Worm (Caenorhabditis elegans) whole organism, late embryonic: ENCODE data around the gene F15A4.10.

Source experiments
- K09A11.1 ChIP-seq: sonication (generic microtip); optimal IDR thresholded peaks from 2 replicates; lab custom pipeline; 2017; ENCODE audit warnings: antibody characterized with exemption, mild to moderate bottlenecking, missing genetic modification characterization, missing compliant biosample characterization; ENCODE audit not compliant: insufficient read depth
- Y22D7AL.16 ChIP-seq: sonication (generic microtip); optimal IDR thresholded peaks from 2 replicates; lab custom pipeline; 2016; ENCODE audit warnings: missing genetic modification characterization, missing compliant biosample characterization
- ceh-19 ChIP-seq: fragments of 200-800 bp; sonication (Bioruptor generic); optimal IDR thresholded peaks from 2 replicates; lab custom pipeline; 2018; ENCODE audit warnings: mild to moderate bottlenecking, missing genetic modification characterization, missing compliant biosample characterization
- ceh-6 ChIP-seq: fragments of 200-800 bp; sonication (Bioruptor generic); optimal IDR thresholded peaks from 2 replicates; lab custom pipeline; 2018; ENCODE audit warnings: mild to moderate bottlenecking, missing genetic modification characterization, missing compliant biosample characterization
- dve-1 ChIP-seq: sonication (generic microtip); optimal IDR thresholded peaks from 2 replicates; lab custom pipeline; 2017; ENCODE audit warnings: antibody characterized with exemption, mild to moderate bottlenecking, missing genetic modification characterization, missing compliant biosample characterization
- elt-2 ChIP-seq: sonication (generic microtip); optimal IDR thresholded peaks from 2 replicates; lab custom pipeline; 2016; ENCODE audit warnings: missing genetic modification reagents, missing genetic modification characterization, missing compliant biosample characterization
- eyg-1 ChIP-seq: sonication (generic microtip); optimal IDR thresholded peaks from 2 replicates; lab custom pipeline; 2016; ENCODE audit warnings: missing genotype, missing genetic modification characterization, missing compliant biosample characterization
- fkh-6 ChIP-seq: sonication (generic microtip); optimal IDR thresholded peaks from 2 replicates; lab custom pipeline; 2016; ENCODE audit warnings: missing genetic modification characterization, missing compliant biosample characterization
- pat-9 ChIP-seq: fragments of 200-800 bp; sonication (Bioruptor generic); optimal IDR thresholded peaks from 2 replicates; lab custom pipeline; 2018; ENCODE audit warnings: mild to moderate bottlenecking, missing genetic modification characterization, moderate library complexity, missing compliant biosample characterization
- rnt-1 ChIP-seq: sonication (generic microtip); optimal IDR thresholded peaks from 2 replicates; lab custom pipeline; 2016; ENCODE audit warnings: missing genetic modification characterization, missing compliant biosample characterization
- sox-2 ChIP-seq: fragments of 200-800 bp; sonication (Bioruptor generic); IDR thresholded peaks from 2 replicates; pipeline ENCODE4 v1.3.6; 2022; ENCODE audit warnings: missing genetic modification reagents, missing genetic modification characterization, missing compliant biosample characterization
- unc-42 ChIP-seq: sonication (generic microtip); optimal IDR thresholded peaks from 2 replicates; lab custom pipeline; 2016; ENCODE audit warnings: missing genotype, missing genetic modification characterization, missing compliant biosample characterization

- no peak for TF ChIP-seq ceh-6
- no peak for TF ChIP-seq sox-2 (GFP tag; lab: Robert Waterston, UW)
- TF ChIP-seq rnt-1 (tag; lab: Kevin White, UChicago), result no peak
- TF ChIP-seq eyg-1 (tag; lab: Kevin White, UChicago), result no peak
- TF ChIP-seq K09A11.1 (tag; lab: Kevin White, UChicago), result no peak
- TF ChIP-seq unc-42 (tag; lab: Kevin White, UChicago), result no peak
- TF ChIP-seq elt-2 (tag; lab: Kevin White, UChicago), result no peak
- no peak for TF ChIP-seq pat-9 (tag; lab: Kevin White, UChicago)
- no peak for TF ChIP-seq ceh-19
- TF ChIP-seq dve-1 (tag; lab: Kevin White, UChicago), result no peak
- TF ChIP-seq Y22D7AL.16 (tag; lab: Kevin White, UChicago), result no peak
- no peak for TF ChIP-seq fkh-6 (tag; lab: Kevin White, UChicago)
Observed at ce11 chrII:12530958-12531357, 46.0 kb upstream of the F15A4.10 start, which contains the start of gene srx-120.
